Fruit fly (Drosophila melanogaster) whole organism, embryonic: Measurements from ENCODE around the gene CG42578.

Experiments
- Atf3 ChIP-seq: fragments of 200-800 bp; sonication (Bioruptor generic); optimal IDR thresholded peaks from 3 replicates; lab custom pipeline; 2016; ENCODE audit warnings: missing biosample characterization, missing genetic modification characterization
- Atf6 ChIP-seq: fragments of 200-800 bp; sonication (Bioruptor generic); IDR thresholded peaks from 2 replicates; pipeline ENCODE4 v1.3.6; 2022; ENCODE audit warnings: missing biosample characterization, missing genetic modification characterization
- C15 ChIP-seq: fragments of 200-800 bp; sonication (Bioruptor generic); IDR thresholded peaks from 3 replicates; pipeline ENCODE4 v1.3.6; 2022; ENCODE audit warnings: missing biosample characterization, missing genetic modification characterization
- CG10321 ChIP-seq: fragments of 200-800 bp; sonication (Bioruptor generic); IDR thresholded peaks from 2 replicates; pipeline ENCODE4 v1.3.6; 2022; ENCODE audit warnings: missing biosample characterization, missing genetic modification characterization
- CG10431 ChIP-seq: fragments of 200-800 bp; sonication (Bioruptor generic); optimal IDR thresholded peaks from 3 replicates; lab custom pipeline; 2018; ENCODE audit warnings: missing biosample characterization, mild to moderate bottlenecking, missing genetic modification characterization
- CG10654 ChIP-seq: fragments of 200-800 bp; sonication (Bioruptor generic); optimal IDR thresholded peaks from 2 replicates; lab custom pipeline; 2016; ENCODE audit warnings: missing biosample characterization, missing genetic modification characterization
- CG11504 ChIP-seq: fragments of 200-800 bp; sonication (Bioruptor generic); optimal IDR thresholded peaks from 3 replicates; lab custom pipeline; 2019; ENCODE audit warnings: missing biosample characterization, mild to moderate bottlenecking, missing genetic modification characterization, moderate library complexity
- CG11695 ChIP-seq: fragments of 200-800 bp; sonication (Bioruptor generic); IDR thresholded peaks from 3 replicates; pipeline ENCODE4 v1.3.6; 2022; ENCODE audit warnings: missing biosample characterization, missing genetic modification characterization
- CG12104 ChIP-seq: fragments of 200-800 bp; sonication (Bioruptor generic); optimal IDR thresholded peaks from 3 replicates; lab custom pipeline; 2016; ENCODE audit warnings: missing biosample characterization, missing genetic modification characterization
- CG12299 ChIP-seq: fragments of 200-800 bp; sonication (Bioruptor generic); optimal IDR thresholded peaks from 2 replicates; lab custom pipeline; 2018; ENCODE audit warnings: missing biosample characterization, mild to moderate bottlenecking, missing genetic modification characterization
- CG13624 ChIP-seq: fragments of 200-800 bp; sonication (Bioruptor generic); optimal IDR thresholded peaks from 2 replicates; lab custom pipeline; 2016; ENCODE audit warnings: missing biosample characterization, missing genetic modification characterization
- CG13894 ChIP-seq: fragments of 200-800 bp; sonication (Bioruptor generic); optimal IDR thresholded peaks from 3 replicates; lab custom pipeline; 2018; ENCODE audit warnings: missing biosample characterization, mild to moderate bottlenecking, missing genetic modification characterization, moderate library complexity
- CG15073 ChIP-seq: fragments of 200-800 bp; sonication (Bioruptor generic); optimal IDR thresholded peaks from 2 replicates; lab custom pipeline; 2016; ENCODE audit warnings: missing biosample characterization, missing genetic modification characterization
- CG15514 ChIP-seq: fragments of 200-800 bp; sonication (Bioruptor generic); optimal IDR thresholded peaks from 3 replicates; lab custom pipeline; 2017; ENCODE audit warnings: missing biosample characterization, missing genetic modification characterization, mild to moderate bottlenecking, moderate library complexity, missing genetic modification reagents
- CG17802 ChIP-seq: fragments of 200-800 bp; sonication (Bioruptor generic); optimal IDR thresholded peaks from 2 replicates; lab custom pipeline; 2018; ENCODE audit warnings: missing biosample characterization, mild to moderate bottlenecking, missing genetic modification characterization, moderate library complexity
- CG18476 ChIP-seq: fragments of 200-800 bp; sonication (Bioruptor generic); optimal IDR thresholded peaks from 2 replicates; lab custom pipeline; 2016; ENCODE audit warnings: missing biosample characterization, mild to moderate bottlenecking, missing genetic modification characterization
- CG2116 ChIP-seq: fragments of 200-800 bp; sonication (Bioruptor generic); optimal IDR thresholded peaks from 3 replicates; lab custom pipeline; 2018; ENCODE audit warnings: missing biosample characterization, mild to moderate bottlenecking, missing genetic modification characterization
- CG2889 ChIP-seq: fragments of 200-800 bp; sonication (Bioruptor generic); IDR thresholded peaks from 3 replicates; pipeline ENCODE4 v1.3.6; 2022; ENCODE audit warnings: missing biosample characterization, missing genetic modification characterization
- CG31365 ChIP-seq: fragments of 200-800 bp; sonication (Bioruptor generic); optimal IDR thresholded peaks from 2 replicates; lab custom pipeline; 2018; ENCODE audit warnings: missing biosample characterization, mild to moderate bottlenecking, missing genetic modification characterization
- CG3407 ChIP-seq: fragments of 200-800 bp; sonication (Bioruptor generic); optimal IDR thresholded peaks from 2 replicates; lab custom pipeline; 2018; ENCODE audit warnings: missing biosample characterization, mild to moderate bottlenecking, missing genetic modification characterization
- CG3995 ChIP-seq: fragments of 200-800 bp; sonication (Bioruptor generic); optimal IDR thresholded peaks from 3 replicates; lab custom pipeline; 2016; ENCODE audit warnings: missing biosample characterization, missing genetic modification characterization
- CG6854 ChIP-seq: fragments of 200-800 bp; sonication (Bioruptor generic); optimal IDR thresholded peaks from 3 replicates; lab custom pipeline; 2017; ENCODE audit warnings: missing biosample characterization, mild to moderate bottlenecking, missing genetic modification characterization
- D19A ChIP-seq: fragments of 200-800 bp; optimal IDR thresholded peaks from 3 replicates; lab custom pipeline; 2019; ENCODE audit warnings: missing biosample characterization, mild to moderate bottlenecking, missing genetic modification characterization, moderate library complexity
- Deaf1 ChIP-seq: fragments of 200-800 bp; optimal IDR thresholded peaks from 3 replicates; lab custom pipeline; 2019; ENCODE audit warnings: missing biosample characterization, mild to moderate bottlenecking, missing genetic modification characterization, moderate library complexity
- Fer3 ChIP-seq: fragments of 200-800 bp; sonication (Bioruptor generic); optimal IDR thresholded peaks from 2 replicates; lab custom pipeline; 2018; ENCODE audit warnings: missing biosample characterization, mild to moderate bottlenecking, missing genetic modification characterization, moderate library complexity
- Hr39 ChIP-seq: fragments of >200 bp; optimal IDR thresholded peaks from 2 replicates; lab custom pipeline; 2017
- Kr ChIP-seq: fragments of 200-800 bp; sonication (Bioruptor generic); optimal IDR thresholded peaks from 2 replicates; lab custom pipeline; 2017; ENCODE audit warnings: missing biosample characterization, mild to moderate bottlenecking, missing genetic modification characterization
- Lhr ChIP-seq: fragments of 200-800 bp; sonication (Bioruptor generic); optimal IDR thresholded peaks from 3 replicates; lab custom pipeline; 2017; ENCODE audit warnings: mild to moderate bottlenecking, missing biosample characterization, missing genetic modification reagents, missing genetic modification characterization
- Meics ChIP-seq: fragments of 200-800 bp; sonication (Bioruptor generic); optimal IDR thresholded peaks from 2 replicates; lab custom pipeline; 2017; ENCODE audit warnings: missing biosample characterization, mild to moderate bottlenecking, missing genetic modification characterization
- NC2β ChIP-seq: fragments of 200-800 bp; sonication (Bioruptor generic); optimal IDR thresholded peaks from 2 replicates; lab custom pipeline; 2016; ENCODE audit warnings: missing biosample characterization, missing genetic modification characterization
- PHDP ChIP-seq: fragments of 200-800 bp; sonication (Bioruptor generic); optimal IDR thresholded peaks from 3 replicates; lab custom pipeline; 2018; ENCODE audit warnings: missing biosample characterization, mild to moderate bottlenecking, missing genetic modification characterization, moderate library complexity
- Side ChIP-seq: fragments of 200-800 bp; sonication (Bioruptor generic); optimal IDR thresholded peaks from 2 replicates; lab custom pipeline; 2016; ENCODE audit warnings: missing biosample characterization, missing genetic modification characterization
- Ssrp ChIP-seq: fragments of 200-800 bp; sonication (Bioruptor generic); optimal IDR thresholded peaks from 2 replicates; lab custom pipeline; 2018; ENCODE audit warnings: missing biosample characterization, mild to moderate bottlenecking, missing genetic modification characterization, moderate library complexity
- Stat92E ChIP-seq, 3 experiments: fragments of >200 bp in 2 of 3; fragments of 200-800 bp in 1 of 3; sonication (Bioruptor generic) in 1 of 3; optimal IDR thresholded peaks; 2 replicates each; lab custom pipeline; 2017 to 2019; ENCODE audit warnings: missing biosample characterization in 3 of 3, missing genetic modification characterization in 3 of 3, mild to moderate bottlenecking in 1 of 3, moderate library complexity in 1 of 3
- Taf1 ChIP-seq: fragments of 200-800 bp; sonication (Bioruptor generic); IDR thresholded peaks from 2 replicates; pipeline ENCODE4 v1.3.6; 2022; ENCODE audit warnings: missing biosample characterization, missing genetic modification characterization
- abd-A ChIP-seq: fragments of 200-800 bp; sonication (Bioruptor generic); optimal IDR thresholded peaks from 3 replicates; lab custom pipeline; 2019; ENCODE audit warnings: missing biosample characterization, mild to moderate bottlenecking, missing genetic modification characterization, moderate library complexity
- ara ChIP-seq: fragments of 200-800 bp; sonication (Bioruptor generic); IDR thresholded peaks from 2 replicates; pipeline ENCODE4 v1.3.6; 2022; ENCODE audit warnings: missing biosample characterization, missing genetic modification characterization
- cas ChIP-seq: fragments of 200-800 bp; sonication (Bioruptor generic); IDR thresholded peaks from 2 replicates; pipeline ENCODE4 v1.3.6; 2022; ENCODE audit warnings: missing biosample characterization, missing genetic modification characterization
- chif ChIP-seq, 2 experiments: fragments of 200-800 bp; sonication (Bioruptor generic); optimal IDR thresholded peaks; 3 replicates each; lab custom pipeline; 2016; ENCODE audit warnings: missing biosample characterization in 2 of 2, missing genetic modification characterization in 2 of 2
- chm ChIP-seq: fragments of 200-800 bp; sonication (Bioruptor generic); IDR thresholded peaks from 2 replicates; pipeline ENCODE4 v1.3.6; 2022; ENCODE audit warnings: missing biosample characterization, missing genetic modification characterization
- dysf ChIP-seq: fragments of 200-800 bp; sonication (Bioruptor generic); IDR thresholded peaks from 3 replicates; pipeline ENCODE4 v1.3.6; 2022; ENCODE audit warnings: missing biosample characterization, missing genetic modification characterization
- gem ChIP-seq: fragments of 200-800 bp; sonication (Bioruptor generic); optimal IDR thresholded peaks from 2 replicates; lab custom pipeline; 2019; ENCODE audit warnings: missing biosample characterization, mild to moderate bottlenecking, missing genetic modification characterization, moderate library complexity
- peb ChIP-seq: fragments of 200-800 bp; sonication (Bioruptor generic); IDR thresholded peaks from 2 replicates; pipeline ENCODE4 v1.3.6; 2022; ENCODE audit warnings: missing biosample characterization, missing genetic modification characterization
- shn ChIP-seq: fragments of 200-800 bp; sonication (Bioruptor generic); optimal IDR thresholded peaks from 3 replicates; lab custom pipeline; 2016; ENCODE audit warnings: missing biosample characterization, missing genetic modification characterization
- slbo ChIP-seq: fragments of 200-800 bp; sonication (Bioruptor generic); IDR thresholded peaks from 2 replicates; pipeline ENCODE4 v1.3.6; 2022; ENCODE audit warnings: missing biosample characterization, missing genetic modification characterization
- sug ChIP-seq: fragments of 200-800 bp; optimal IDR thresholded peaks from 2 replicates; lab custom pipeline; 2019; ENCODE audit warnings: missing biosample characterization, mild to moderate bottlenecking, missing genetic modification characterization, moderate library complexity
- tio ChIP-seq: fragments of 200-800 bp; sonication (Bioruptor generic); optimal IDR thresholded peaks from 2 replicates; lab custom pipeline; 2017; ENCODE audit warnings: missing biosample characterization, missing genetic modification characterization, inconsistent platforms
- toy ChIP-seq: fragments of 200-800 bp; sonication (Bioruptor generic); IDR thresholded peaks from 2 replicates; pipeline ENCODE4 v1.3.6; 2022; ENCODE audit warnings: missing biosample characterization, missing genetic modification characterization
- trh ChIP-seq: fragments of 200-800 bp; sonication (Bioruptor generic); optimal IDR thresholded peaks from 2 replicates; lab custom pipeline; 2016; ENCODE audit warnings: missing biosample characterization, missing genetic modification characterization
- wor ChIP-seq: fragments of 200-800 bp; sonication (Bioruptor generic); IDR thresholded peaks from 2 replicates; pipeline ENCODE4 v1.3.6; 2022; ENCODE audit warnings: missing biosample characterization, missing genetic modification characterization
- yki ChIP-seq: fragments of >200 bp; optimal IDR thresholded peaks from 3 replicates; lab custom pipeline; 2018
- zen2 ChIP-seq: fragments of 200-800 bp; sonication (Bioruptor generic); IDR thresholded peaks from 3 replicates; pipeline ENCODE4 v1.3.6; 2022; ENCODE audit warnings: missing biosample characterization, missing genetic modification characterization; ENCODE audit not compliant: partially characterized antibody

The CG42578 gene

dm6 chrX:20480382-20480781 lies 34.2 kb downstream of the CG42578 start (continued):
- TF ChIP-seq CG3995 (GFP tag; lab: Kevin White, UChicago): peak; percentile 2
- no peak for TF ChIP-seq zen2 (GFP tag; lab: Robert Waterston, UW)
- TF ChIP-seq CG11504 (tag; lab: Kevin White, UChicago): no peak
- no peak for TF ChIP-seq abd-A (tag; lab: Kevin White, UChicago)
- TF ChIP-seq CG18476: peak; percentile 35
- no peak for TF ChIP-seq CG13894 (tag; lab: Kevin White, UChicago)
- TF ChIP-seq D19A: no peak
- no peak for TF ChIP-seq Stat92E (GFP tag; optimal IDR thresholded peaks at IDR 0.05; lab: Kevin White, UChicago)
- peak; percentile 60; the same call in 2 of the 3 replicates for TF ChIP-seq dysf (GFP tag; lab: Robert Waterston, UW)
- TF ChIP-seq Side (GFP tag; lab: Kevin White, UChicago): no peak
- TF ChIP-seq CG17802 (tag; lab: Kevin White, UChicago): peak; percentile 48
- TF ChIP-seq NC2β (GFP tag; lab: Kevin White, UChicago): peak; percentile 69
- peak; percentile 24 for TF ChIP-seq CG2116 (GFP tag; lab: Kevin White, UChicago)
- TF ChIP-seq PHDP: no peak
- no peak for TF ChIP-seq cas (GFP tag; lab: Robert Waterston, UW)
- TF ChIP-seq ara (GFP tag; lab: Robert Waterston, UW): no peak
- no peak for TF ChIP-seq CG31365 (tag; lab: Kevin White, UChicago)
- TF ChIP-seq CG12104 (GFP tag; lab: Kevin White, UChicago): no peak
- TF ChIP-seq Ssrp (tag; lab: Kevin White, UChicago): peak; percentile 66
- TF ChIP-seq sug (tag; lab: Kevin White, UChicago): no peak
- peak; percentile 77 for TF ChIP-seq Atf6 (GFP tag; lab: Robert Waterston, UW)
- no peak for TF ChIP-seq CG3407 (GFP tag; lab: Kevin White, UChicago)
- TF ChIP-seq Deaf1 (tag; lab: Kevin White, UChicago): no peak
- TF ChIP-seq peb (GFP tag; lab: Robert Waterston, UW): no peak
- peak; percentile 85 for TF ChIP-seq gem
- TF ChIP-seq CG15073 (GFP tag; lab: Kevin White, UChicago): no peak
- no peak for TF ChIP-seq C15 (GFP tag; lab: Robert Waterston, UW)
- TF ChIP-seq CG11695 (GFP tag; lab: Robert Waterston, UW): 0 out of 3 replicates have a peak, but pooled peaks have one; percentile 30
- peak; percentile 62 for TF ChIP-seq shn (GFP tag; lab: Kevin White, UChicago)
- TF ChIP-seq CG10654 (GFP tag; lab: Kevin White, UChicago): peak; percentile 70
- TF ChIP-seq wor: peak; percentile 37; the same call in 1 of the 2 replicates
- no peak; the same call in 1 of the 2 replicates for TF ChIP-seq CG10321 (GFP tag; lab: Robert Waterston, UW)
- no peak for TF ChIP-seq CG2889 (GFP tag; lab: Robert Waterston, UW)
- peak; percentile 69 for TF ChIP-seq Fer3 (tag; lab: Kevin White, UChicago)
- peak; percentile 79 for TF ChIP-seq slbo (GFP tag; lab: Robert Waterston, UW)
- peak; percentile 68 for TF ChIP-seq Meics
- peak; percentile 70 for TF ChIP-seq CG13624 (GFP tag; lab: Kevin White, UChicago)
- peak; percentile 58; the same call in 1 of the 2 replicates for TF ChIP-seq chm (GFP tag; lab: Robert Waterston, UW)
- no peak for TF ChIP-seq CG6854
- no peak for TF ChIP-seq toy (GFP tag; lab: Robert Waterston, UW)
- TF ChIP-seq yki (lab: Kevin White, UChicago): no peak
- no peak for TF ChIP-seq Hr39 (lab: Kevin White, UChicago)
- TF ChIP-seq Kr (GFP tag; lab: Kevin White, UChicago): no peak
- no peak for TF ChIP-seq Taf1 (GFP tag; lab: Robert Waterston, UW)
- peak; percentile 54 for TF ChIP-seq CG15514 (GFP tag; lab: Kevin White, UChicago)
- TF ChIP-seq tio (GFP tag; lab: Kevin White, UChicago): no peak
- no peak for TF ChIP-seq CG12299
- no peak for TF ChIP-seq CG10431 (GFP tag; lab: Kevin White, UChicago)
- peak; percentile 72 to 80 for TF ChIP-seq chif (GFP tag; optimal IDR thresholded peaks at IDR 0.05; lab: Kevin White, UChicago)
- peak; percentile 68 for TF ChIP-seq Atf3 (GFP tag; lab: Kevin White, UChicago)
- TF ChIP-seq trh: peak; percentile 36
- no peak for TF ChIP-seq Lhr (GFP tag; lab: Kevin White, UChicago)
